Fruit fly (Drosophila melanogaster) whole organism, embryonic: ENCODE data around the gene Sf3b1.

Experiments
- Atf3 ChIP-seq: fragments of 200-800 bp; sonication (Bioruptor generic); optimal IDR thresholded peaks from 3 replicates; lab custom pipeline; 2016; ENCODE audit warnings: missing biosample characterization, missing genetic modification characterization
- Awh ChIP-seq: fragments of 200-800 bp; sonication (Bioruptor generic); IDR thresholded peaks from 2 replicates; pipeline ENCODE4, ENCODE4 v1.3.6; 2022; ENCODE audit warnings: missing biosample characterization, missing genetic modification characterization
- CG10431 ChIP-seq: fragments of 200-800 bp; sonication (Bioruptor generic); optimal IDR thresholded peaks from 3 replicates; lab custom pipeline; 2018; ENCODE audit warnings: missing biosample characterization, mild to moderate bottlenecking, missing genetic modification characterization
- CG14667 ChIP-seq: fragments of 200-800 bp; sonication (Bioruptor generic); IDR thresholded peaks from 2 replicates; pipeline ENCODE4 v1.3.6; 2022; ENCODE audit warnings: missing biosample characterization, missing genetic modification characterization
- CG17328 ChIP-seq: fragments of 200-800 bp; sonication (Bioruptor generic); IDR thresholded peaks from 2 replicates; pipeline ENCODE4 v1.3.6; 2022; ENCODE audit warnings: missing biosample characterization, missing genetic modification characterization
- CG1792 ChIP-seq: fragments of 200-800 bp; sonication (Bioruptor generic); optimal IDR thresholded peaks from 2 replicates; lab custom pipeline; 2016; ENCODE audit warnings: missing biosample characterization, missing genetic modification characterization
- CG18619 ChIP-seq: fragments of 200-800 bp; sonication (Bioruptor generic); optimal IDR thresholded peaks from 3 replicates; lab custom pipeline; 2017; ENCODE audit warnings: missing biosample characterization, mild to moderate bottlenecking, missing genetic modification characterization
- CG30431 ChIP-seq: fragments of 200-800 bp; sonication (Bioruptor generic); optimal IDR thresholded peaks from 2 replicates; lab custom pipeline; 2017; ENCODE audit warnings: missing biosample characterization, missing genetic modification characterization
- CG32772 ChIP-seq: fragments of 200-800 bp; sonication (Bioruptor generic); IDR thresholded peaks from 2 replicates; pipeline ENCODE4 v1.3.6; 2022; ENCODE audit warnings: missing biosample characterization, missing genetic modification characterization
- CG34422 ChIP-seq: fragments of 200-800 bp; sonication (Bioruptor generic); IDR thresholded peaks from 3 replicates; pipeline ENCODE4 v1.3.6; 2022; ENCODE audit warnings: missing biosample characterization, missing genetic modification characterization
- CG43689 ChIP-seq: fragments of 200-800 bp; sonication (Bioruptor generic); IDR thresholded peaks from 2 replicates; pipeline ENCODE4 v1.3.6; 2022; ENCODE audit warnings: missing biosample characterization, missing genetic modification characterization
- CG4404 ChIP-seq: fragments of 200-800 bp; sonication (Bioruptor generic); IDR thresholded peaks from 2 replicates; pipeline ENCODE4 v1.3.6; 2022; ENCODE audit warnings: missing biosample characterization, missing genetic modification characterization
- CG4707 ChIP-seq: fragments of 200-800 bp; sonication (Bioruptor generic); optimal IDR thresholded peaks from 2 replicates; lab custom pipeline; 2018; ENCODE audit warnings: missing biosample characterization, mild to moderate bottlenecking, missing genetic modification characterization, moderate library complexity
- CG4820 ChIP-seq: fragments of 200-800 bp; sonication (Bioruptor generic); optimal IDR thresholded peaks from 3 replicates; lab custom pipeline; 2016; ENCODE audit warnings: missing biosample characterization, missing genetic modification characterization
- CG7357 ChIP-seq: fragments of 200-800 bp; sonication (Bioruptor generic); IDR thresholded peaks from 3 replicates; pipeline ENCODE4 v1.3.6; 2022; ENCODE audit warnings: missing biosample characterization, missing genetic modification characterization
- CG7839 ChIP-seq: fragments of 200-800 bp; sonication (Bioruptor generic); optimal IDR thresholded peaks from 3 replicates; lab custom pipeline; 2018; ENCODE audit warnings: missing biosample characterization, mild to moderate bottlenecking, missing genetic modification characterization, moderate library complexity
- CG7987 ChIP-seq: fragments of 200-800 bp; sonication (Bioruptor generic); optimal IDR thresholded peaks from 2 replicates; lab custom pipeline; 2018; ENCODE audit warnings: missing biosample characterization, mild to moderate bottlenecking, missing genetic modification characterization, moderate library complexity
- CG9437 ChIP-seq: fragments of 200-800 bp; sonication (Bioruptor generic); optimal IDR thresholded peaks from 2 replicates; lab custom pipeline; 2018; ENCODE audit warnings: missing biosample characterization, mild to moderate bottlenecking, missing genetic modification characterization
- Dfd ChIP-seq, 2 experiments: fragments of >200 bp; optimal IDR thresholded peaks; 2 replicates each; lab custom pipeline; 2017; ENCODE audit warnings: missing biosample characterization in 2 of 2, missing genetic modification characterization in 2 of 2
- Dip3 ChIP-seq: fragments of 200-800 bp; sonication (Bioruptor generic); optimal IDR thresholded peaks from 3 replicates; lab custom pipeline; 2016; ENCODE audit warnings: missing biosample characterization, missing genetic modification characterization
- Fer3 ChIP-seq: fragments of 200-800 bp; sonication (Bioruptor generic); optimal IDR thresholded peaks from 2 replicates; lab custom pipeline; 2018; ENCODE audit warnings: missing biosample characterization, mild to moderate bottlenecking, missing genetic modification characterization, moderate library complexity
- Gsc ChIP-seq: fragments of 200-800 bp; sonication (Bioruptor generic); IDR thresholded peaks from 2 replicates; pipeline ENCODE4 v1.3.6; 2022; ENCODE audit warnings: missing biosample characterization, missing genetic modification characterization
- MTF-1 ChIP-seq: fragments of 200-800 bp; sonication (Bioruptor generic); optimal IDR thresholded peaks from 2 replicates; lab custom pipeline; 2018; ENCODE audit warnings: missing biosample characterization, mild to moderate bottlenecking, missing genetic modification characterization, borderline replicate concordance
- Mad ChIP-seq: fragments of 200-800 bp; sonication (Bioruptor generic); optimal IDR thresholded peaks from 2 replicates; lab custom pipeline; 2016; ENCODE audit warnings: missing biosample characterization, missing genetic modification characterization
- Max ChIP-seq: fragments of 200-800 bp; sonication (Bioruptor generic); optimal IDR thresholded peaks from 2 replicates; lab custom pipeline; 2016; ENCODE audit warnings: missing biosample characterization, mild to moderate bottlenecking, missing genetic modification characterization
- Meics ChIP-seq: fragments of 200-800 bp; sonication (Bioruptor generic); optimal IDR thresholded peaks from 2 replicates; lab custom pipeline; 2017; ENCODE audit warnings: missing biosample characterization, mild to moderate bottlenecking, missing genetic modification characterization
- NK7.1 ChIP-seq: fragments of 200-800 bp; sonication (Bioruptor generic); optimal IDR thresholded peaks from 3 replicates; lab custom pipeline; 2016; ENCODE audit warnings: missing biosample characterization, missing genetic modification characterization
- PHDP ChIP-seq: fragments of 200-800 bp; sonication (Bioruptor generic); optimal IDR thresholded peaks from 3 replicates; lab custom pipeline; 2018; ENCODE audit warnings: missing biosample characterization, mild to moderate bottlenecking, missing genetic modification characterization, moderate library complexity
- Sin3A ChIP-seq: fragments of >200 bp; optimal IDR thresholded peaks from 2 replicates; lab custom pipeline; 2018
- Tbp ChIP-seq: fragments of >200 bp; optimal IDR thresholded peaks from 2 replicates; lab custom pipeline; 2018; ENCODE audit warnings: missing biosample characterization, missing genetic modification characterization
- Xbp1 ChIP-seq: fragments of 200-800 bp; sonication (Bioruptor generic); optimal IDR thresholded peaks from 3 replicates; lab custom pipeline; 2016; ENCODE audit warnings: missing biosample characterization, mild to moderate bottlenecking, missing genetic modification characterization
- YL-1 ChIP-seq: fragments of 200-800 bp; sonication (Bioruptor generic); optimal IDR thresholded peaks from 3 replicates; lab custom pipeline; 2017; ENCODE audit warnings: missing biosample characterization, mild to moderate bottlenecking, missing genetic modification characterization
- al ChIP-seq: fragments of 200-800 bp; sonication (Bioruptor generic); IDR thresholded peaks from 2 replicates; pipeline ENCODE4 v1.3.6; 2022; ENCODE audit warnings: missing biosample characterization, missing genetic modification characterization
- ase ChIP-seq: fragments of 200-800 bp; sonication (Bioruptor generic); IDR thresholded peaks from 3 replicates; pipeline ENCODE4 v1.3.6; 2022; ENCODE audit warnings: missing biosample characterization, missing genetic modification characterization
- cg ChIP-seq: fragments of 200-800 bp; sonication (Bioruptor generic); optimal IDR thresholded peaks from 3 replicates; lab custom pipeline; 2019; ENCODE audit warnings: missing biosample characterization, mild to moderate bottlenecking, missing genetic modification characterization, moderate library complexity
- chinmo ChIP-seq: fragments of 200-800 bp; sonication (Bioruptor generic); IDR thresholded peaks from 4 replicates; pipeline ENCODE4 v1.3.6; 2022; ENCODE audit warnings: missing biosample characterization, missing genetic modification characterization; ENCODE audit not compliant: partially characterized antibody
- da ChIP-seq: fragments of 200-800 bp; sonication (Bioruptor generic); optimal IDR thresholded peaks from 2 replicates; lab custom pipeline; 2016; ENCODE audit warnings: missing biosample characterization, missing genetic modification characterization
- ind ChIP-seq: fragments of 200-800 bp; sonication (Bioruptor generic); optimal IDR thresholded peaks from 3 replicates; lab custom pipeline; 2016; ENCODE audit warnings: missing biosample characterization, missing genetic modification characterization
- jumu ChIP-seq: fragments of 200-800 bp; sonication (Bioruptor generic); optimal IDR thresholded peaks from 3 replicates; lab custom pipeline; 2016; ENCODE audit warnings: missing biosample characterization, missing genetic modification characterization
- ken ChIP-seq: fragments of 200-800 bp; sonication (Bioruptor generic); IDR thresholded peaks from 3 replicates; pipeline ENCODE4 v1.3.6; 2022; ENCODE audit warnings: missing biosample characterization, missing genetic modification characterization
- lov ChIP-seq, 2 experiments: fragments of 200-800 bp in 1 of 2; fragments of >200 bp in 1 of 2; sonication (Bioruptor generic) in 1 of 2; IDR thresholded peaks in 1 of 2; optimal IDR thresholded peaks in 1 of 2; 2 replicates in 1 of 2; 3 replicates in 1 of 2; pipeline versions ENCODE4 v1.3.6 to Lab custom; 2017 to 2022; ENCODE audit warnings: missing biosample characterization in 1 of 2, missing genetic modification characterization in 1 of 2
- maf-S ChIP-seq: fragments of 200-800 bp; sonication (Bioruptor generic); optimal IDR thresholded peaks from 2 replicates; lab custom pipeline; 2016; ENCODE audit warnings: missing biosample characterization, missing genetic modification characterization
- nmo ChIP-seq: fragments of 200-800 bp; sonication (Bioruptor generic); optimal IDR thresholded peaks from 2 replicates; lab custom pipeline; 2018; ENCODE audit warnings: missing biosample characterization, mild to moderate bottlenecking, missing genetic modification characterization, moderate library complexity
- nom ChIP-seq: fragments of 200-800 bp; sonication (Bioruptor generic); optimal IDR thresholded peaks from 2 replicates; lab custom pipeline; 2017; ENCODE audit warnings: missing biosample characterization, missing genetic modification characterization, mild to moderate bottlenecking, moderate library complexity, missing genetic modification reagents
- peb ChIP-seq: fragments of 200-800 bp; sonication (Bioruptor generic); IDR thresholded peaks from 2 replicates; pipeline ENCODE4 v1.3.6; 2022; ENCODE audit warnings: missing biosample characterization, missing genetic modification characterization
- phol ChIP-seq: fragments of 200-800 bp; sonication (Bioruptor generic); optimal IDR thresholded peaks from 3 replicates; lab custom pipeline; 2018; ENCODE audit warnings: missing biosample characterization, mild to moderate bottlenecking, missing genetic modification characterization, moderate library complexity
- pzg ChIP-seq: fragments of 200-800 bp; sonication (Bioruptor generic); optimal IDR thresholded peaks from 3 replicates; lab custom pipeline; 2018; ENCODE audit warnings: missing biosample characterization, mild to moderate bottlenecking, missing genetic modification characterization, moderate library complexity
- repo ChIP-seq: fragments of 200-800 bp; sonication (Bioruptor generic); optimal IDR thresholded peaks from 2 replicates; lab custom pipeline; 2016; ENCODE audit warnings: missing biosample characterization, missing genetic modification characterization
- ro ChIP-seq: fragments of 200-800 bp; sonication (Bioruptor generic); IDR thresholded peaks from 2 replicates; pipeline ENCODE4 v1.3.6; 2022; ENCODE audit warnings: missing biosample characterization, missing genetic modification characterization
- tgo ChIP-seq: fragments of 200-800 bp; sonication (Bioruptor generic); IDR thresholded peaks from 3 replicates; pipeline ENCODE4 v1.3.6; 2022; ENCODE audit warnings: missing biosample characterization, missing genetic modification characterization

Gene Sf3b1

DNA sequence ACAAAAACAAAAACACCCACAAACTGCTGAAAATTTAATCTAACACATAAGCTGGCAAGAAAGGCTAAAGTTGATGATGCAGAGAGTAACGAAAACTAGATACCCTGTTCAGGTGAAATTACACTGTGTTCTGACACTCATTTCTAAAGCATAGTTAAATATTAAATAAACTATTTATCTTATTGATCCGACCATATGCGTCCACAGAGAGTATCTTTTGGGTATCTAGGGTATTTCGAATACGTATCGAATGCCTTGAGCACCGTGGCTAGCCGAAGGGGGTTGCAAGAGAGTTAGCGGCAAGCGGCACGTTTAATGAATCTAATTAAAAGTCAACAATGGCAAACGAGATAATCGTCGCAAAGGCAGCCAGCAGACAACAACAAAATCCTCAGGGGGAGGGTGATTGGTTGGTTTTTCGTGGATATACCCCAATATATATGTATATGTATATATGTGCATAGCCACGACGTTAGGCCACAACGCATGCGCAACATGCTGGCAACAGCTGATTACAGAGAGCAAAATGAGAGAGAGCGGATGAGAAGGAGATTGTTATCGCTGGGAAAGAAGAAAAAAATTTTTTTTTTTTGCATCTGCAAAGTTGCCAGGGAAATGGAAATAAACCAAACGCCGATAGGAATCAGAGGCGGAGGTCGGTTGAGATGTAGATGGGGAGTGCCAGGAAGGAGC lies 46.1 kb upstream of the Sf3b1 start (continued):
- TF ChIP-seq CG18619 (peak; percentile 36), al (GFP tag; lab: Robert Waterston, UW) (no peak), chinmo (GFP tag; lab: Robert Waterston, UW) (no peak), NK7.1 (GFP tag; lab: Kevin White, UChicago) (no peak), Meics (GFP tag; lab: Kevin White, UChicago) (peak; percentile 70), Awh (peak; percentile 83), MTF-1 (GFP tag; lab: Kevin White, UChicago) (peak; percentile 68), ind (GFP tag; lab: Kevin White, UChicago) (peak; percentile 82), repo (peak; percentile 30), CG32772 (peak; percentile 79), CG4404 (peak; percentile 88), CG7357 (peak; percentile 78; the same call in 2 of the 3 replicates), Dfd (GFP tag; optimal IDR thresholded peaks at IDR 0.05; lab: Kevin White, UChicago) (no peak), nom (GFP tag; lab: Kevin White, UChicago) (no peak), nmo (GFP tag; lab: Kevin White, UChicago) (peak; percentile 75), pzg (GFP tag; lab: Kevin White, UChicago) (no peak), Tbp (no peak), CG10431 (GFP tag; lab: Kevin White, UChicago) (no peak), CG30431 (peak; percentile 55), CG7987 (GFP tag; lab: Kevin White, UChicago) (peak; percentile 60), Gsc (peak; percentile 72), Mad (GFP tag; lab: Kevin White, UChicago) (peak; percentile 18), Dip3 (GFP tag; lab: Kevin White, UChicago) (peak; percentile 42), ase (GFP tag; lab: Robert Waterston, UW) (peak; percentile 81), Sin3A (lab: Kevin White, UChicago) (no peak), lov (optimal IDR thresholded peaks at IDR 0.05; lab: Kevin White, UChicago) (no peak), lov (GFP tag; IDR thresholded peaks at IDR 0.05; lab: Robert Waterston, UW) (peak; percentile 88), peb (GFP tag; lab: Robert Waterston, UW) (peak; percentile 65), Fer3 (tag; lab: Kevin White, UChicago) (peak; percentile 75), Xbp1 (peak; percentile 86), CG43689 (GFP tag; lab: Robert Waterston, UW) (peak; percentile 54), jumu (GFP tag; lab: Kevin White, UChicago) (peak; percentile 48), CG7839 (tag; lab: Kevin White, UChicago) (peak; percentile 83), CG14667 (GFP tag; lab: Robert Waterston, UW) (peak; percentile 74), tgo (GFP tag; lab: Robert Waterston, UW) (peak; percentile 74), da (GFP tag; lab: Kevin White, UChicago) (no peak), ken (GFP tag; lab: Robert Waterston, UW) (peak; percentile 85; the same call in 2 of the 3 replicates), phol (tag; lab: Kevin White, UChicago) (peak; percentile 88), CG17328 (GFP tag; lab: Robert Waterston, UW) (peak; percentile 84), CG9437 (GFP tag; lab: Kevin White, UChicago) (peak; percentile 48), CG4707 (GFP tag; lab: Kevin White, UChicago) (peak; percentile 29), ro (GFP tag; lab: Robert Waterston, UW) (peak; percentile 27; the same call in 1 of the 2 replicates), PHDP (peak; percentile 76), CG4820 (GFP tag; lab: Kevin White, UChicago) (peak; percentile 69), YL-1 (GFP tag; lab: Kevin White, UChicago) (peak; percentile 20), Atf3 (GFP tag; lab: Kevin White, UChicago) (peak; percentile 39), CG34422 (GFP tag; lab: Robert Waterston, UW) (peak; percentile 87), Max (GFP tag; lab: Kevin White, UChicago) (peak; percentile 49), CG1792 (GFP tag; lab: Kevin White, UChicago) (no peak), cg (no peak), maf-S (GFP tag; lab: Kevin White, UChicago) (peak; percentile 45)
